Worm (Caenorhabditis elegans): ENCODE measurements around the gene nep-25.

DNA sequence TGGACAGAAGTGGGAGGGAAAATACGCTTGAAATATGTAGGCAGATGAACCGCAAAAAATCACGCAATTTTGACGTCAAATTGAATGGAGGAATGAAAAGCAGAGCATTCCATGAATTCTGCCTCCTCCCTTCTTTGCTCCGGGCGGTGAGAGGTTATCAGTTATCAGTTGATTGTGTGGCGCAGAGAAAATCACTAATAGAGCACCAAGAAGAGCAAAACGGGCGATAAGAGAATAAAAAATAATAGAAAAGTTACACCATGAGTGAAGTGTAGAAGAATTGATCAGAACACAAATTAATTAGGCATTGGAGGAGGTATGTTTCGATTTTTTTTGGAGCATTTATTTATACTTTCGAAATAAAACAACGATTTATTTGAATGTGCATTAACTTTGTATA, 35.5 kb upstream of the nep-25 start:
- no peak for TF ChIP-seq nhr-77 (tag; optimal IDR thresholded peaks at IDR 0.05)
- TF ChIP-seq nhr-237 (tag; optimal IDR thresholded peaks at IDR 0.05): no peak
